ENCODE assay signal across 2 worm cellular contexts in the genomic region with DNA sequence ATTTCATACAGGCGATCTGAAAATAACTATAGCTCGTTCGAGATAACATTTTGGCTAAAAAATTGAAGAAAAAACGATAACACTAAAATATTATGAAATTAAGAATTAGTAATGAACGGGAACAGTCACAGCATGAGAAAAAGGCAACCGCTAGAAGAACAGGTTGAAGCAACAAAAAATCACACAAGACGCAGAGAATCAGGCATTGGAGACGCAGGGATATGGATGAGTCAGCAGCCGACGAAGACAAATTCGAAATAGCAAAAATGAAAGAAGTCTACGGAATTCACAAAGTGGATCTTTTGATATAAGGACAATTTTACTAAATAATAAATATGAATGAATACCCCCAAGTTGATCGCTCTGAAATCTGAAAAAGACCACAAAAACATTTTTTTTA.
A peak's percentile ranks its signal among the peaks of the same experiment; 100 is the strongest.
TF ChIP-seq lines count a peak whose summit lies in the region.

Gene tag-77 (minus strand): TSS at position 15 of the 400 bp plus-strand sequence.

TF ChIP-seq in whole organism, L1 larva, 84 proteins besides CTCF, POLR2A, EP300 and RAD21 (continued from another document):
- peak; percentile 14 for TF ChIP-seq rnt-1 (tag; optimal IDR thresholded peaks at IDR 0.05; lab: Kevin White, UChicago)
- no peak for TF ChIP-seq nhr-77 (tag; optimal IDR thresholded peaks at IDR 0.05; lab: Kevin White, UChicago)
- TF ChIP-seq mab-9 (GFP tag; IDR thresholded peaks at IDR 0.05; lab: Robert Waterston, UW), result no peak
- TF ChIP-seq nhr-11 (tag; optimal IDR thresholded peaks at IDR 0.05; lab: Kevin White, UChicago), result no peak
- TF ChIP-seq pqm-1 (tag; optimal IDR thresholded peaks at IDR 0.05; lab: Kevin White, UChicago), result no peak
- TF ChIP-seq ceh-90 (tag; optimal IDR thresholded peaks at IDR 0.05; lab: Kevin White, UChicago), result no peak
- TF ChIP-seq unc-86 (tag; optimal IDR thresholded peaks at IDR 0.05; lab: Kevin White, UChicago), result no peak
- peak in 1 of 6 experiments; percentile 2 for TF ChIP-seq elt-3 (tag; optimal IDR thresholded peaks at IDR 0.05; lab: Kevin White, UChicago)
- peak in 1 of 2 experiments; percentile 1 for TF ChIP-seq lin-35 (GFP tag; optimal IDR thresholded peaks at IDR 0.05; lab: Kevin White, UChicago)
- no peak for TF ChIP-seq unc-62 (GFP tag; optimal IDR thresholded peaks at IDR 0.05; lab: Kevin White, UChicago)
- TF ChIP-seq nhr-90 (tag; optimal IDR thresholded peaks at IDR 0.05; lab: Kevin White, UChicago; ENCODE audit: poor library complexity), result peak; percentile 20
- no peak for TF ChIP-seq egl-13 (tag; optimal IDR thresholded peaks at IDR 0.05; lab: Kevin White, UChicago)
- TF ChIP-seq snu-23 (GFP tag; optimal IDR thresholded peaks at IDR 0.05; lab: Kevin White, UChicago), result no peak
- TF ChIP-seq lir-3 (tag; optimal IDR thresholded peaks at IDR 0.05; lab: Kevin White, UChicago; ENCODE audit: poor library complexity), result no peak
- no peak for TF ChIP-seq C04F5.9 (tag; optimal IDR thresholded peaks at IDR 0.05; lab: Kevin White, UChicago)
- no peak for TF ChIP-seq ceh-88 (GFP tag; IDR thresholded peaks at IDR 0.05; lab: Robert Waterston, UW)
- no peak for TF ChIP-seq unc-98 (GFP tag; IDR thresholded peaks at IDR 0.05; lab: Robert Waterston, UW)
- TF ChIP-seq jun-1 (tag; optimal IDR thresholded peaks at IDR 0.05; lab: Kevin White, UChicago), result peak; percentile 32
- TF ChIP-seq nhr-12 (tag; optimal IDR thresholded peaks at IDR 0.05; lab: Kevin White, UChicago), result no peak
- TF ChIP-seq lin-14 (GFP tag; optimal IDR thresholded peaks at IDR 0.05; lab: Kevin White, UChicago), result peak; percentile 27

TF ChIP-seq in whole organism, L4 larva, 104 proteins besides CTCF, POLR2A, EP300 and RAD21 (continued from another document):
- TF ChIP-seq ceh-44 (GFP tag; IDR thresholded peaks at IDR 0.05; lab: Robert Waterston, UW), result no peak
- TF ChIP-seq snpc-1.2 (GFP tag; IDR thresholded peaks at IDR 0.05; lab: Robert Waterston, UW), result no peak
